Worm (Caenorhabditis elegans): ENCODE measurements around the gene cest-26.

cest-26 gene

DNA sequence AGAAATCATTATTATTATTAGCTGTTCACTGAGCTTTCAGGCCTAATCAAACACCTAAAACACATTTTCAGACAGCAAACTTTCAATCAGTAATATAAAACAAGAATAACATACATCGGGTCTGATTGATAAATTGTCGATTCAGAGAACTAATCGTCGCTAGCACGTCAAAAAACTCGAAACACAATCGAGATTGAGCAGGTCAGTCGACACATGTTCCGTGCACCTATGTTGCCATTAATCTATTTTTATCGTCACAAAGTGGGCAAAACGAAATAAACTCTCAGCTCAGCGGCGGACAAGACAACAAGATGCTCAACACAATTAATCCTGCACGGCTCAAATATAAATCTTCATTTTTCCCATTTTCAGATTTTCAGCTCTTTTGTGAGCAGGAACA lies 8.1 kb downstream of the cest-26 start:
- TF ChIP-seq hlh-4 (tag; optimal IDR thresholded peaks at IDR 0.05), result no peak
- no peak for TF ChIP-seq nhr-84 (tag; optimal IDR thresholded peaks at IDR 0.05)
- TF ChIP-seq rnt-1 (tag; optimal IDR thresholded peaks at IDR 0.05), result peak; percentile 68
- TF ChIP-seq nhr-19 (GFP tag; conservative IDR thresholded peaks at IDR 0.05), result peak; percentile 26; the same call in 1 of the 2 replicates
- TF ChIP-seq nhr-71 (tag; optimal IDR thresholded peaks at IDR 0.05), result peak; percentile 45
- TF ChIP-seq dsc-1 (tag; optimal IDR thresholded peaks at IDR 0.05), result peak; percentile 10
- TF ChIP-seq lin-39 (tag; optimal IDR thresholded peaks at IDR 0.05), result peak; percentile 3
- TF ChIP-seq lin-14 (GFP tag; optimal IDR thresholded peaks at IDR 0.05), result peak; percentile 38

DNA sequence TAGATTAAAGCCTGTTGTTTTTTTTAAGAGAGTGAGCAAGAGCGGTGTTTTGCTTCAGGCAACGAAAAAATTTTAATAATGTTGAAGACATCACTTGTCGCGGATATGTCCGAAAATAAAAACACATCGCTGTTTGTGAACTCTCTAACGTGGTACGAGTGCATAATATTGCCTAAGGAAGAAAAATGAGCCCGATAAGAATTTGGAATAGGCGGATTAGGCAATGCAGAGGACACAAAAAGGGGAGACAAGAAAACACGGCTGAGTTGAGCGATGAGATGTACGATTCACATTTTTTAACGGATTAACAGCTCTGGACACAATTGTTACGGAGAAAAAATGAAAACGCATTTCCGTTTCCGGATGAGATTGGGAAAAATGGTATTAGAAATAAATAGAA lies 10.1 kb downstream of the cest-26 start:
- TF ChIP-seq nhr-19 (GFP tag; conservative IDR thresholded peaks at IDR 0.05), result no peak
- TF ChIP-seq pag-3 (tag; optimal IDR thresholded peaks at IDR 0.05; ENCODE audit: borderline replicate concordance, insufficient read depth), result no peak
- TF ChIP-seq fkh-10 (GFP tag; optimal IDR thresholded peaks at IDR 0.05), result no peak
- TF ChIP-seq lin-15B (tag; optimal IDR thresholded peaks at IDR 0.05), result no peak
- no peak for TF ChIP-seq sox-4 (tag; optimal IDR thresholded peaks at IDR 0.05)

DNA sequence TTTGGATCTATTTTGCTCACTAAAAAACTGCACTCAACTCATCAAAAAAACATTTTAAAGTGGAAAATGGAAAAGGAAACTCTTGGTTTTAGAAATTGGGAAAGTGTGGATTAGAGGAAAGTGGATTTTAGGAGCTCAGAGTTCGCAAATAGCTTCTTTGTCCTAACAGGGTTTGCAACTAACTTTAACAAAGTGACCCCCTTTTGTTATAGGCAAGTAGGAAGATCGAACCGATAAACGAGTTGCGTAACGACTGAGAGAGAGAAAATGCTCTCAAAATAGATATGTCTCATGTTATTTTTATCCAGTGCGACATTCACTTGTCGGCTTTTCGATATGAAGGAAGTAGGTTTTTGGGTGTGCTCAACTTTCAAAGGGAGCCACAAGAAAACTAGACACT lies 11.0 kb downstream of the cest-26 start:
- peak; percentile 22 for TF ChIP-seq nhr-85 (tag)
- peak; percentile 77 for TF ChIP-seq fkh-10 (GFP tag; optimal IDR thresholded peaks at IDR 0.05)
- no peak for TF ChIP-seq nhr-11 (tag; optimal IDR thresholded peaks at IDR 0.05)
- no peak for TF ChIP-seq efl-1 (optimal IDR thresholded peaks at IDR 0.05)
- TF ChIP-seq efl-1 (GFP tag; optimal IDR thresholded peaks at IDR 0.05 in 1 of 2), result peak in 1 of 2 experiments; percentile 60

DNA sequence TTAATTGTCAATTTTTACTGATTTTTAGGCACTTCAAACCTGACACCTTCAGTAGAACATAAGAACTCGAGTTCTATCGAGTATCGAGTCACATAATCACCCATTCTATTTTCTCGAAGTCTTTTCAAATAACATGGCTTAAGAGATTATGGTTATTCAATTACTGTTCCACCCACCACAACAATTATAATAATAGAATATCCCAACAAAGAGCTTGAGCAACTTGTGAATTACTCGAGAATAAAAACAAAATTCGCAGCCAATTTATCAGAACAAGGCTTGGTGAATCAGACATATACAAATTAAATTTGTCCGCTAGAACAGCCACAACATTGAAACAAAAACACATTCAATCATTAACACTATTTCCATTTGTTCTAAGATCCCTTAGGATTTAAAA lies 13.2 kb downstream of the cest-26 start:
- TF ChIP-seq pqm-1 (tag; optimal IDR thresholded peaks at IDR 0.05) (no peak), aly-2 (tag; optimal IDR thresholded peaks at IDR 0.05) (no peak), zag-1 (tag; optimal IDR thresholded peaks at IDR 0.05) (no peak), nhr-76 (tag; optimal IDR thresholded peaks at IDR 0.05) (no peak), lin-14 (GFP tag; optimal IDR thresholded peaks at IDR 0.05) (peak; percentile 29)

DNA sequence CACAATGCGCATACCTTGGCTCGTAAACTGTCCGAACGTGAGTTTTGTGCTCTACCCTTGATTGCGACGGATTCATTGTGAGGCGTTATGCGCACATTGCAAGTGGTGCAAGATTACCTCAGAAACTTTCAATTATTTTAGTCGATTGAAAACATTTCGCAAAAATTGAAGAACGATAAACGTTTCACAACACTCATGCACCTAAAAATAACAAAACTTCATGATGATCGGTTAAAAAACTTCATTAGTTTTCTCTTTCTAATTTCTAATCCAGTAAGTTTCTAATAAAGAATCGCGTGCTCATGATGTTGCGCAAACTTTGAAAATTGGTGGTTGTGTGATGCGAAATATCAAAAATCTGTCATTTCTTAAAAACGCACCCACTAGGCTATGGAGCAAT lies 18.7 kb downstream of the cest-26 start, which contains the start of gene dop-1:
Gene dop-1, minus strand, starts transcription at position 101 of the 400 bp plus-strand sequence.
- TF ChIP-seq ces-1 (GFP tag; optimal IDR thresholded peaks at IDR 0.05) (no peak), unc-86 (tag; optimal IDR thresholded peaks at IDR 0.05) (no peak), tlp-1 (tag; optimal IDR thresholded peaks at IDR 0.05) (no peak), C04F5.9 (tag; optimal IDR thresholded peaks at IDR 0.05) (no peak), C34B4.2 (tag; optimal IDR thresholded peaks at IDR 0.05) (no peak), lir-3 (tag; optimal IDR thresholded peaks at IDR 0.05; ENCODE audit: poor library complexity) (no peak), sptf-1 (tag; optimal IDR thresholded peaks at IDR 0.05) (no peak), mef-2 (tag; optimal IDR thresholded peaks at IDR 0.05) (no peak)

DNA sequence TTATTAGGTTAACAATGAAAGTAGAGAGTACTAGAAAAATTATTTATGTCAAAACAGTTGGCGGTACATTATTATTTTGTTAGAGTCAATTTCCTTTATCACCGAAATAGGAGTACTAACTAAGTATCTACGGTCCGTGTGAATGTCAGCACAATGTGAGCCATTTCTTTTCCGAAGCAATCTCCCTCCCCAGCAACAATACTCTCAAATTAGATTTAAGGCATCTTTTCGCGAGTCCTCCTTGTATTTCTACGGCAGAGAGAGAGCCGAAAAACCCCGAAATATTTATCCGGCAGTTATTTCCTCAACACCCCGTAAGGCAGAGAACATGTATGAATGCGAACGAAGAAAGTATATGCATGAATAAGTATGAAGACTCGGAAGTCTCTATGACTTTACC lies 22.2 kb downstream of the cest-26 start:
- TF ChIP-seq fkh-10 (GFP tag; optimal IDR thresholded peaks at IDR 0.05), result peak; percentile 28
- no peak for TF ChIP-seq tlp-1 (tag; optimal IDR thresholded peaks at IDR 0.05)
- no peak for TF ChIP-seq unc-86 (tag; optimal IDR thresholded peaks at IDR 0.05)
- no peak for TF ChIP-seq zip-4 (GFP tag; optimal IDR thresholded peaks at IDR 0.05)
- TF ChIP-seq elt-3 (tag; optimal IDR thresholded peaks at IDR 0.05), result no peak
- TF ChIP-seq irx-1 (tag; optimal IDR thresholded peaks at IDR 0.05), result no peak
- TF ChIP-seq mdl-1 (tag; optimal IDR thresholded peaks at IDR 0.05), result no peak
- TF ChIP-seq rnt-1 (tag; optimal IDR thresholded peaks at IDR 0.05), result no peak
- TF ChIP-seq lin-14 (GFP tag; optimal IDR thresholded peaks at IDR 0.05), result peak; percentile 17
- no peak for TF ChIP-seq nhr-19 (GFP tag; conservative IDR thresholded peaks at IDR 0.05)

Data from whole organism, L1 larva.